Fruit fly (Drosophila melanogaster): ENCODE measurements around the gene Ilp1.

DNA sequence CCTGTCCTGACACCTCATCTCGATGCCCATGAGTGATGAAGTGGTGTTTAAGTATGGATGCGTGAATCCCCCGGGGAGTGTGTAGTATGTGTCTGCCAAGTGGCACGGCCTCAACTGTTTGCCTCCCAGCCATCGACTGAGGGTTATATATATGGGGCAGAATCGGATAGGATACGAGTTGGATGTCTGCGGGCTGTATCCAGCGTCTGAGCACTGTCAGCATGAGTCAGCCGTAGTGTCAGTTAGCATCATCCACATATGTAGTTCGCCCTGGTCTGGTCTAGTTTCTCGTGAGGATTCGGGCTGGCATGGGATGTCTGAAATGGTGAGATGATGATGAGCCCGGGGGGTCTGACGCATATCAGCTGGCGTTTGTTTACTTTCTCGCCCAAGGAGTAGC, 3.8 kb downstream of the Ilp1 start, which contains the start of gene Ilp3:
- TF ChIP-seq CG1620 (GFP tag; optimal IDR thresholded peaks at IDR 0.05) (no peak), toe (GFP tag; optimal IDR thresholded peaks at IDR 0.05) (no peak), pad (GFP tag; optimal IDR thresholded peaks at IDR 0.05) (no peak), CG12768 (GFP tag; optimal IDR thresholded peaks at IDR 0.05) (no peak), kay (GFP tag; ENCODE audit: borderline replicate concordance) (no peak)
